Fruit fly (Drosophila melanogaster): ENCODE results near the gene CG10359.

DNA sequence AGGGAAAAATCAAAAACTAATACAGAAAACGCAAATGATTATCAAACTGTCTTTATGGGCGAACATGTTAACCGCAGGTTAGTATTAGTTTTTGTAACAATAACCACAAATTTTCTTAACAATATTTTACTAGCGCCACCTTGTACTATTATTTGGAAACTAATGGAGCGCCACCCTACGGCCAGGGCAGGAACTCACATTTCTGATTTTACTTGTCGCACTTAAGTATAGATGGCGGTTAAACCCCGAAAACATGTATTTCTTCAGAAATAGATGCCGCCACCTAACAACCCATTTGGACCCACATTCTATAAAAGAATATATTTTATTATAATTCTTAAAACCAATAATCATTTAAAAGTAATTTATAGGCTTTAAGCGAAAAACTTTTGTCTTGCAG lies 4.4 kb downstream of the CG10359 start:
- TF ChIP-seq CG10321 (GFP tag; IDR thresholded peaks at IDR 0.05) (no peak), lov (optimal IDR thresholded peaks at IDR 0.05) (no peak), lov (GFP tag; IDR thresholded peaks at IDR 0.05) (peak; percentile 70), usp (GFP tag; optimal IDR thresholded peaks at IDR 0.05) (no peak), crc (GFP tag; optimal IDR thresholded peaks at IDR 0.05) (no peak), zen2 (GFP tag; IDR thresholded peaks at IDR 0.05; ENCODE audit: partially characterized antibody) (no peak), Opbp (GFP tag; IDR thresholded peaks at IDR 0.05; ENCODE audit: partially characterized antibody) (peak; percentile 80), prd (optimal IDR thresholded peaks at IDR 0.05) (no peak), prd (GFP tag; IDR thresholded peaks at IDR 0.05) (peak; percentile 86), CG7556 (GFP tag; optimal IDR thresholded peaks at IDR 0.05) (peak; percentile 50), fd102C (GFP tag; optimal IDR thresholded peaks at IDR 0.05) (peak; percentile 61), otp (GFP tag; IDR thresholded peaks at IDR 0.05) (peak; percentile 78), CG14014 (GFP tag; IDR thresholded peaks at IDR 0.05) (peak; percentile 68), gt (GFP tag; IDR thresholded peaks at IDR 0.05) (no peak; the same call in 1 of the 2 replicates), Dip3 (GFP tag; optimal IDR thresholded peaks at IDR 0.05) (peak; percentile 52), slou (GFP tag; optimal IDR thresholded peaks at IDR 0.05) (peak; percentile 42)
